Fruit fly (Drosophila melanogaster) whole organism, adult: ENCODE data around the gene Zmynd10.

ENCODE experiments used
- CG11617 ChIP-seq: fragments of 200-800 bp; sonication (Bioruptor generic); optimal IDR thresholded peaks from 2 replicates; lab custom pipeline; 2017; ENCODE audit warnings: mild to moderate bottlenecking, missing biosample characterization, missing genetic modification reagents, missing genetic modification characterization
- CG12768 ChIP-seq: fragments of 200-800 bp; sonication (Bioruptor generic); optimal IDR thresholded peaks from 2 replicates; lab custom pipeline; 2017; ENCODE audit warnings: missing biosample characterization, missing genetic modification characterization, mild to moderate bottlenecking, moderate library complexity, missing genetic modification reagents
- CG14711 ChIP-seq: fragments of 200-800 bp; sonication (Bioruptor generic); optimal IDR thresholded peaks from 2 replicates; lab custom pipeline; 2018; ENCODE audit warnings: missing biosample characterization, mild to moderate bottlenecking, missing genetic modification characterization, moderate library complexity
- CG1620 ChIP-seq: fragments of 200-800 bp; sonication (Bioruptor generic); optimal IDR thresholded peaks from 2 replicates; lab custom pipeline; 2016; ENCODE audit warnings: missing biosample characterization, missing genetic modification characterization
- CG33017 ChIP-seq: fragments of 200-800 bp; sonication (Bioruptor generic); optimal IDR thresholded peaks from 2 replicates; lab custom pipeline; 2018; ENCODE audit warnings: missing biosample characterization, mild to moderate bottlenecking, missing genetic modification characterization, moderate library complexity
- CG5204 ChIP-seq: fragments of 200-800 bp; sonication (Bioruptor generic); optimal IDR thresholded peaks from 2 replicates; lab custom pipeline; 2016; ENCODE audit warnings: missing biosample characterization, missing genetic modification characterization
- CG7045 ChIP-seq: fragments of 200-800 bp; sonication (Bioruptor generic); optimal IDR thresholded peaks from 2 replicates; lab custom pipeline; 2017; ENCODE audit warnings: missing biosample characterization, mild to moderate bottlenecking, missing genetic modification characterization
- CG7101 ChIP-seq: fragments of 200-800 bp; sonication (Bioruptor generic); optimal IDR thresholded peaks from 2 replicates; lab custom pipeline; 2018; ENCODE audit warnings: missing biosample characterization, mild to moderate bottlenecking, missing genetic modification characterization, moderate library complexity
- Clk ChIP-seq: fragments of 200-800 bp; sonication (Bioruptor generic); optimal IDR thresholded peaks from 2 replicates; lab custom pipeline; 2017; ENCODE audit warnings: missing biosample characterization, missing genetic modification characterization
- Crg-1 ChIP-seq: fragments of 200-800 bp; sonication (Bioruptor generic); optimal IDR thresholded peaks from 2 replicates; lab custom pipeline; 2016; ENCODE audit warnings: missing biosample characterization, missing genetic modification characterization
- Hr96 ChIP-seq: fragments of 200-800 bp; sonication (Bioruptor generic); optimal IDR thresholded peaks from 2 replicates; lab custom pipeline; 2016; ENCODE audit warnings: missing biosample characterization, missing genetic modification characterization
- Mnt ChIP-seq: fragments of 200-800 bp; sonication (Bioruptor generic); optimal IDR thresholded peaks from 2 replicates; lab custom pipeline; 2016; ENCODE audit warnings: missing biosample characterization, mild to moderate bottlenecking, missing genetic modification characterization
- bab1 ChIP-seq: fragments of 200-800 bp; sonication (Bioruptor generic); optimal IDR thresholded peaks from 3 replicates; lab custom pipeline; 2019; ENCODE audit warnings: missing biosample characterization, mild to moderate bottlenecking, missing genetic modification characterization, moderate library complexity
- cic ChIP-seq: fragments of 200-800 bp; sonication (Bioruptor generic); optimal IDR thresholded peaks from 2 replicates; lab custom pipeline; 2017; ENCODE audit warnings: missing biosample characterization, mild to moderate bottlenecking, missing genetic modification characterization, moderate library complexity
- cnc ChIP-seq, 2 experiments: fragments of >200 bp; optimal IDR thresholded peaks; 2 replicates each; lab custom pipeline; 2017
- kay ChIP-seq: fragments of 200-800 bp; sonication (Bioruptor generic); peaks from one replicate; lab custom pipeline; 2016; ENCODE audit warnings: missing biosample characterization, missing genetic modification characterization, borderline replicate concordance
- ovo ChIP-seq: fragments of 200-800 bp; sonication (Bioruptor generic); optimal IDR thresholded peaks from 2 replicates; lab custom pipeline; 2016; ENCODE audit warnings: missing biosample characterization, missing genetic modification characterization
- pad ChIP-seq: fragments of 200-800 bp; sonication (Bioruptor generic); optimal IDR thresholded peaks from 3 replicates; lab custom pipeline; 2017; ENCODE audit warnings: missing biosample characterization, missing genetic modification characterization, mild to moderate bottlenecking, moderate library complexity, missing genetic modification reagents
- tj ChIP-seq: fragments of 200-800 bp; sonication (Bioruptor generic); optimal IDR thresholded peaks from 3 replicates; lab custom pipeline; 2017; ENCODE audit warnings: missing biosample characterization, mild to moderate bottlenecking, missing genetic modification characterization, moderate library complexity
- toe ChIP-seq: fragments of 200-800 bp; sonication (Bioruptor generic); optimal IDR thresholded peaks from 2 replicates; lab custom pipeline; 2016; ENCODE audit warnings: missing biosample characterization, missing genetic modification characterization

The Zmynd10 gene

dm6 chr3L:13015195-13015822 lies 10.9 kb downstream of the Zmynd10 start, which contains the start of gene MICAL-like:
Gene MICAL-like (minus strand): TSS chr3L:13015332.
- TF ChIP-seq tj (GFP tag; lab: Kevin White, UChicago) (no peak), CG11617 (GFP tag; lab: Kevin White, UChicago) (no peak), CG12768 (GFP tag; lab: Kevin White, UChicago) (no peak), pad (no peak), Crg-1 (peak; percentile 24), Clk (GFP tag; lab: Kevin White, UChicago) (no peak), CG1620 (GFP tag; lab: Kevin White, UChicago) (no peak), CG14711 (no peak), CG5204 (GFP tag; lab: Kevin White, UChicago) (no peak), cic (GFP tag; lab: Kevin White, UChicago) (no peak), CG7045 (GFP tag; lab: Kevin White, UChicago) (no peak), toe (peak; percentile 53), CG33017 (no peak), CG7101 (no peak), Mnt (GFP tag; lab: Kevin White, UChicago) (no peak), kay (GFP tag; lab: Kevin White, UChicago) (peak; percentile 94), Hr96 (GFP tag; lab: Kevin White, UChicago) (peak; percentile 58), ovo (no peak), bab1 (no peak), cnc (optimal IDR thresholded peaks at IDR 0.05; lab: Kevin White, UChicago) (no peak)

DNA sequence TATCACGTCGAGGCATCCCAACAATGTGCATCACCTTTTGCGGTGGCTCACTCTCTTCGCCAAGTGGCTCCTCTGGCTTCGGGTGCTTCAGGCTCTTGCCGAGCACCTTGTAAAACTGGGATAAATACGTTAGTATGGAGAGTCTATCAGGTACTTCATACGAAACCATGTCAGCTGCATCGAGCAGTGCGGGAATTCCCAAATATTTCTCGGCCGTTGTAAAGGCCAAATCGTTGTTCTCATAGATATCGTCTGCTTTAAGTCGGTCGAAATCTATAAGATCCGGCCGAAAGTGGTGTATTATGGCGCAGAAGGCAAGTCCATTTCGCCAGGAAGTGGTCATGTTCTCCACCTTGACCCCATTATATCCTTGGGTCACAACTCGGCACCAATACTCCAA lies 11.5 kb downstream of the Zmynd10 start:
- TF ChIP-seq Clk (GFP tag; lab: Kevin White, UChicago), result no peak
- TF ChIP-seq CG12768 (GFP tag; lab: Kevin White, UChicago), result no peak
- no peak for TF ChIP-seq Mnt (GFP tag; lab: Kevin White, UChicago)
- TF ChIP-seq tj (GFP tag; lab: Kevin White, UChicago), result no peak
- no peak for TF ChIP-seq cnc (optimal IDR thresholded peaks at IDR 0.05; lab: Kevin White, UChicago)
- TF ChIP-seq pad, result no peak
- TF ChIP-seq Hr96 (GFP tag; lab: Kevin White, UChicago), result no peak

- TF ChIP-seq pad (no peak), CG7101 (peak; percentile 11), CG5204 (GFP tag; lab: Kevin White, UChicago) (no peak), CG33017 (no peak), ovo (no peak), Clk (GFP tag; lab: Kevin White, UChicago) (no peak), cic (GFP tag; lab: Kevin White, UChicago) (no peak), Mnt (GFP tag; lab: Kevin White, UChicago) (no peak), tj (GFP tag; lab: Kevin White, UChicago) (no peak), CG12768 (GFP tag; lab: Kevin White, UChicago) (no peak), bab1 (peak; percentile 8), Hr96 (GFP tag; lab: Kevin White, UChicago) (no peak), cnc (optimal IDR thresholded peaks at IDR 0.05; lab: Kevin White, UChicago) (no peak), Crg-1 (no peak), kay (GFP tag; lab: Kevin White, UChicago) (peak; percentile 16), CG14711 (no peak)
Measured at dm6 chr3L:13011511-13011910, 14.7 kb downstream of the Zmynd10 start, which contains the start of gene Cul6. Gene Cul6 (minus strand): TSS chr3L:13011685.

DNA sequence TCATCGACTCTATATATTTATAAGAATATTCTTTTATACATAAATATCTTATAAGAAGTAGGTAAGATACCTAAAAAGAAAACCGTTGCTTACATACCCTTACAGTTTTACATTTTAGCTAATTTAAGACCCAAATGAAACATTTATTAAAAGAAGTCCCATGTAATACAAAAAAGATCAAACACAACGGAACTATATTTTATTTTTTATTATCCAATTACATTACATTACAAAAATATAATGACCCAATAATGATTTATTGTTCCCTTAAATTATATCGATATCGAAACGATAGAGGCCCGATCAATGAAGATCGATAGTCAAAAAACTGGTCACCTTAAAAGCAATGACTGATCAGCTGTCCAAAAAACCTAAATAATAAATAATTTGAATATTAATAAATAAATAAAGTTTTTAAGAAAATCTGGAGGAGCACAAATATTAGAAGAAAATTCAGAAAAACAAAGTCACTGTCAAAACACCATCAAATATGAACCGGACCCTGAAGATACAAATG lies 18.2 kb downstream of the Zmynd10 start:
- TF ChIP-seq Mnt (GFP tag; lab: Kevin White, UChicago) (no peak), bab1 (peak; percentile 34), kay (GFP tag; lab: Kevin White, UChicago) (peak; percentile 55), CG1620 (GFP tag; lab: Kevin White, UChicago) (no peak), CG7045 (GFP tag; lab: Kevin White, UChicago) (no peak), CG33017 (no peak), cic (GFP tag; lab: Kevin White, UChicago) (no peak), cnc (optimal IDR thresholded peaks at IDR 0.05; lab: Kevin White, UChicago) (no peak), CG14711 (peak; percentile 40)

DNA sequence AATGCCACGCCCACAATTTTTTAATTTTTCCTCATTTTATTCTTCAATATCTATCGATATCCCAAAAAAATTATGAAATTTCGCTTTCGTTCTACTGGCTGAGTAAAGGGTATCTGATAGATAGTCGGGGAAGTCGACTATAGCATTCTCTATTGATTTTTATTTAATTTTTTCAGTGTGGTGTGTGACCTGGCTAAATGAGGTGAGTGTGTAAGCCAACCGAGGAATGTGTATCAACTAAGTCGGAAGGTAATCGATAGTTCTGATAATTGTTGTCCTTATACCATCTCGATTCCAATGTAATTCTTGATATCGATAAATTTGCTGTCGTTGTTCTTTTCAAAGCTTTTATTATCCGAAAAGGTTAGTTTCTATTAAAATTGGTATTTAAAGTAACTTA lies 19.7 kb downstream of the Zmynd10 start, which contains the start of gene CG11263:
Gene CG11263 (plus strand): TSS at position 328 of the 400 bp plus-strand sequence.
- TF ChIP-seq CG7101 (peak; percentile 3), toe (no peak)

DNA sequence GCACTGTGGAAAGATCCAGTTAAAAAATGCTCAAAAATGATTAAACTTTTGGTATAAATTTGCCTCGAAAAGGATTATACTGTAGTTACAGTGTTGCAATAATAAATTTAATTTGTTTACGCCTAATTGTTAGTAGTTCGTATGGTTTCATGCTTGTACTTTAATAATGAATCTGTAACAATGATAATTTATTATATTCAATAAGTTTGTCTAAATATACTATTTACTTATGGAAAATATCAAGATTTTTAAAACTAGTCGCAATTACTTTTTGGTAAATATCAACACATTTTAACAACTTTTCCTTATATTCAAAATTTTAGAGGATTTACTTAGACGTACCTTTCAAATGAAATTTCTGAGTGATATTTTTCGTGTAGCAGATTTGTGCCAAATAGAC lies 31.4 kb downstream of the Zmynd10 start, which contains the start of gene CG11262:
Gene CG11262 (plus strand): TSS at position 301 of the 400 bp plus-strand sequence.
- no peak for TF ChIP-seq cnc (optimal IDR thresholded peaks at IDR 0.05; lab: Kevin White, UChicago)
- no peak for TF ChIP-seq tj (GFP tag; lab: Kevin White, UChicago)
- TF ChIP-seq cic (GFP tag; lab: Kevin White, UChicago), result no peak
- no peak for TF ChIP-seq CG11617 (GFP tag; lab: Kevin White, UChicago)
- TF ChIP-seq kay (GFP tag; lab: Kevin White, UChicago), result no peak
- TF ChIP-seq Hr96 (GFP tag; lab: Kevin White, UChicago), result no peak
- TF ChIP-seq Mnt (GFP tag; lab: Kevin White, UChicago), result no peak
- no peak for TF ChIP-seq Clk (GFP tag; lab: Kevin White, UChicago)
- TF ChIP-seq CG1620 (GFP tag; lab: Kevin White, UChicago), result no peak
- TF ChIP-seq CG7045 (GFP tag; lab: Kevin White, UChicago), result no peak
- no peak for TF ChIP-seq toe
- TF ChIP-seq Crg-1, result no peak
